Worm (Caenorhabditis elegans) whole organism, late embryonic: ENCODE results near the gene C32D5.14.

Experiments used
- C08G9.2 ChIP-seq: sonication (generic microtip); optimal IDR thresholded peaks from 2 replicates; lab custom pipeline; 2016; ENCODE audit warnings: mild to moderate bottlenecking, missing genetic modification characterization, moderate library complexity, missing compliant biosample characterization
- C38D4.7 ChIP-seq: fragments of 200-800 bp; sonication (Bioruptor generic); optimal IDR thresholded peaks from 2 replicates; lab custom pipeline; 2018; ENCODE audit warnings: mild to moderate bottlenecking, missing genetic modification characterization, moderate library complexity, missing compliant biosample characterization
- K09A11.1 ChIP-seq: sonication (generic microtip); optimal IDR thresholded peaks from 2 replicates; lab custom pipeline; 2017; ENCODE audit warnings: antibody characterized with exemption, mild to moderate bottlenecking, missing genetic modification characterization, missing compliant biosample characterization; ENCODE audit not compliant: insufficient read depth
- T23F11.4 ChIP-seq: fragments of 200-800 bp; sonication (Bioruptor generic); optimal IDR thresholded peaks from 2 replicates; lab custom pipeline; 2018; ENCODE audit warnings: mild to moderate bottlenecking, missing genetic modification characterization, missing compliant biosample characterization
- ama-1 ChIP-seq: fragments of 150-350 bp; optimal IDR thresholded peaks from 2 replicates; lab custom pipeline; 2014
- ceh-24 ChIP-seq: sonication (generic microtip); optimal IDR thresholded peaks from 2 replicates; lab custom pipeline; 2016; ENCODE audit warnings: mild to moderate bottlenecking, missing genetic modification characterization, missing compliant biosample characterization
- ceh-30 ChIP-seq: fragments of 150-350 bp; optimal IDR thresholded peaks from 2 replicates; lab custom pipeline; 2014; ENCODE audit warnings: missing biosample characterization, missing genetic modification characterization
- ceh-31 ChIP-seq: sonication (generic microtip); optimal IDR thresholded peaks from 2 replicates; lab custom pipeline; 2016; ENCODE audit warnings: missing genetic modification characterization, missing compliant biosample characterization
- ceh-34 ChIP-seq: sonication (generic microtip); optimal IDR thresholded peaks from 2 replicates; lab custom pipeline; 2016; ENCODE audit warnings: mild to moderate bottlenecking, missing genetic modification characterization, missing compliant biosample characterization
- ceh-45 ChIP-seq: fragments of 200-800 bp; sonication (Bioruptor generic); IDR thresholded peaks from 2 replicates; pipeline ENCODE4 v1.3.6; 2022; ENCODE audit warnings: missing genetic modification reagents, missing genetic modification characterization, missing compliant biosample characterization
- ceh-48 ChIP-seq: sonication (generic microtip); optimal IDR thresholded peaks from 2 replicates; lab custom pipeline; 2016; ENCODE audit warnings: missing genetic modification characterization, inconsistent platforms, missing compliant biosample characterization
- ceh-9 ChIP-seq: sonication (generic microtip); optimal IDR thresholded peaks from 2 replicates; lab custom pipeline; 2016; ENCODE audit warnings: mild to moderate bottlenecking, missing genetic modification characterization, inconsistent platforms, missing compliant biosample characterization
- elt-2 ChIP-seq: sonication (generic microtip); optimal IDR thresholded peaks from 2 replicates; lab custom pipeline; 2016; ENCODE audit warnings: missing genetic modification reagents, missing genetic modification characterization, missing compliant biosample characterization
- elt-4 ChIP-seq: sonication (generic microtip); optimal IDR thresholded peaks from 2 replicates; lab custom pipeline; 2016; ENCODE audit warnings: missing genetic modification characterization, missing compliant biosample characterization
- ets-4 ChIP-seq: sonication (generic microtip); optimal IDR thresholded peaks from 2 replicates; lab custom pipeline; 2016; ENCODE audit warnings: missing genetic modification characterization, missing compliant biosample characterization
- fkh-6 ChIP-seq: sonication (generic microtip); optimal IDR thresholded peaks from 2 replicates; lab custom pipeline; 2016; ENCODE audit warnings: missing genetic modification characterization, missing compliant biosample characterization
- hlh-13 ChIP-seq: fragments of 200-800 bp; sonication (Bioruptor generic); optimal IDR thresholded peaks from 2 replicates; lab custom pipeline; 2018; ENCODE audit warnings: mild to moderate bottlenecking, missing genetic modification characterization, missing compliant biosample characterization
- hlh-8 ChIP-seq: sonication (generic microtip); optimal IDR thresholded peaks from 2 replicates; lab custom pipeline; 2016; ENCODE audit warnings: missing genotype, missing genetic modification characterization, missing compliant biosample characterization
- lim-6 ChIP-seq: sonication (generic microtip); optimal IDR thresholded peaks from 2 replicates; lab custom pipeline; 2016; ENCODE audit warnings: missing genetic modification characterization, missing compliant biosample characterization
- lin-11 ChIP-seq: fragments of 200-800 bp; sonication (Bioruptor generic); optimal IDR thresholded peaks from 2 replicates; lab custom pipeline; 2018; ENCODE audit warnings: mild to moderate bottlenecking, missing genetic modification characterization, missing compliant biosample characterization
- madf-2 ChIP-seq: sonication (generic microtip); optimal IDR thresholded peaks from 2 replicates; lab custom pipeline; 2017; ENCODE audit warnings: missing genetic modification characterization, missing compliant biosample characterization
- mec-3 ChIP-seq: sonication (generic microtip); optimal IDR thresholded peaks from 2 replicates; lab custom pipeline; 2016; ENCODE audit warnings: borderline replicate concordance, missing genetic modification characterization, missing compliant biosample characterization
- pag-3 ChIP-seq: sonication (generic microtip); optimal IDR thresholded peaks from 2 replicates; lab custom pipeline; 2016; ENCODE audit warnings: missing compliant biosample characterization, missing genetic modification characterization, borderline replicate concordance
- pax-1 ChIP-seq: fragments of 150-350 bp; optimal IDR thresholded peaks from 2 replicates; lab custom pipeline; 2014; ENCODE audit warnings: missing biosample characterization, missing genetic modification characterization
- pqm-1 ChIP-seq: sonication (generic microtip); optimal IDR thresholded peaks from 2 replicates; lab custom pipeline; 2016; ENCODE audit warnings: missing genetic modification characterization, missing compliant biosample characterization
- pros-1 ChIP-seq: fragments of 150-350 bp; optimal IDR thresholded peaks from 2 replicates; lab custom pipeline; 2014; ENCODE audit warnings: missing biosample characterization, missing genetic modification reagents, missing genetic modification characterization
- sdc-2 ChIP-seq: sonication (generic microtip); optimal IDR thresholded peaks from 2 replicates; lab custom pipeline; 2016; ENCODE audit warnings: missing genotype, missing genetic modification characterization, missing compliant biosample characterization
- sox-2 ChIP-seq: fragments of 200-800 bp; sonication (Bioruptor generic); IDR thresholded peaks from 2 replicates; pipeline ENCODE4 v1.3.6; 2022; ENCODE audit warnings: missing genetic modification reagents, missing genetic modification characterization, missing compliant biosample characterization
- sox-4 ChIP-seq: sonication (generic microtip); optimal IDR thresholded peaks from 2 replicates; lab custom pipeline; 2017; ENCODE audit warnings: mild to moderate bottlenecking, missing genetic modification characterization, inconsistent platforms, missing compliant biosample characterization
- syd-9 ChIP-seq: sonication (generic microtip); optimal IDR thresholded peaks from 2 replicates; lab custom pipeline; 2016; ENCODE audit warnings: mild to moderate bottlenecking, missing genetic modification characterization, moderate library complexity, missing compliant biosample characterization
- tbx-2 ChIP-seq: sonication (generic microtip); optimal IDR thresholded peaks from 2 replicates; lab custom pipeline; 2016; ENCODE audit warnings: missing genetic modification characterization, missing compliant biosample characterization
- ttx-3 ChIP-seq: sonication (generic microtip); optimal IDR thresholded peaks from 2 replicates; lab custom pipeline; 2016; ENCODE audit warnings: missing genetic modification reagents, missing genetic modification characterization, missing compliant biosample characterization
- unc-3 ChIP-seq, 2 experiments: fragments of 200-800 bp in 1 of 2; sonication (Bioruptor generic) in 1 of 2; sonication (generic microtip) in 1 of 2; conservative IDR thresholded peaks in 1 of 2; optimal IDR thresholded peaks in 1 of 2; 2 replicates each; pipeline versions ENCODE4 v1.3.6 to Lab custom; 2016 to 2022; ENCODE audit warnings: missing compliant biosample characterization in 2 of 2, missing genetic modification characterization in 2 of 2, missing genetic modification reagents in 1 of 2
- unc-42 ChIP-seq: sonication (generic microtip); optimal IDR thresholded peaks from 2 replicates; lab custom pipeline; 2016; ENCODE audit warnings: missing genotype, missing genetic modification characterization, missing compliant biosample characterization
- unc-55 ChIP-seq: sonication (generic microtip); optimal IDR thresholded peaks from 2 replicates; lab custom pipeline; 2017; ENCODE audit warnings: missing biosample characterization, missing genetic modification reagents, missing genetic modification characterization
- unc-86 ChIP-seq: sonication (generic microtip); optimal IDR thresholded peaks from 2 replicates; lab custom pipeline; 2016; ENCODE audit warnings: missing genetic modification characterization, missing compliant biosample characterization
- zip-5 ChIP-seq: sonication (generic microtip); optimal IDR thresholded peaks from 2 replicates; lab custom pipeline; 2016; ENCODE audit warnings: missing genetic modification characterization, missing compliant biosample characterization

C32D5.14 gene

DNA sequence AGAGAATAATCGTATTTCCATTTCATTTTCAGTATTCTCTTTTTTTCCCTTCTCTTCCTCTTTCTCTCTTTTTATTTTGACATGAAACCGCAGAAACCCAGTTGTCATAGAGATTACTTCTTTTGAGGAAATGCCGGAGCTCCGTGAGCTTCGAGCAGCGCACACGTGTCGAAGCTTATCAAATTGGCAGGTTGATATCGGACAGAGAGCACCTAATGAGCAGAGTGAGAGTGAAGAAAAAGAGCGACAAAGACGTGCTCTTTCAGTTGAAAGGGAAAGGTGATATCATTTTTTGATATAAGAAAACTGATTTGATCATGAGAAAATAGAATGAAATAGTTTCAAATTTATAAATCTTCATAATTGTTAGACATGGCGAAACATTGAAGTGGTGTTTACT lies at the start of gene C32D5.14:
Gene C32D5.14, plus strand, starts transcription at position 131 of the 400 bp plus-strand sequence.
- no peak for TF ChIP-seq elt-4 (tag; lab: Kevin White, UChicago)
- TF ChIP-seq pqm-1 (tag; lab: Kevin White, UChicago), result no peak
- no peak for TF ChIP-seq tbx-2 (tag; lab: Kevin White, UChicago)
- TF ChIP-seq unc-86 (tag; lab: Kevin White, UChicago), result no peak
- no peak for TF ChIP-seq unc-3 (GFP tag; conservative IDR thresholded peaks at IDR 0.05; lab: Robert Waterston, UW)
- TF ChIP-seq unc-3 (tag; optimal IDR thresholded peaks at IDR 0.05; lab: Kevin White, UChicago), result no peak
- no peak for TF ChIP-seq C08G9.2 (tag; lab: Kevin White, UChicago)
- TF ChIP-seq elt-2 (tag; lab: Kevin White, UChicago), result no peak
- no peak for TF ChIP-seq ets-4
- TF ChIP-seq pag-3 (tag; lab: Kevin White, UChicago), result no peak
- no peak for TF ChIP-seq ceh-45
- no peak for TF ChIP-seq fkh-6 (tag; lab: Kevin White, UChicago)
- no peak for TF ChIP-seq mec-3 (tag; lab: Kevin White, UChicago)
- TF ChIP-seq C38D4.7, result no peak
- no peak for TF ChIP-seq sdc-2 (tag; lab: Kevin White, UChicago)
- TF ChIP-seq unc-42 (tag; lab: Kevin White, UChicago), result no peak
- no peak for TF ChIP-seq syd-9 (tag; lab: Kevin White, UChicago)
- TF ChIP-seq, all 69 proteins: peak for 0

- TF ChIP-seq lin-11 (tag; lab: Kevin White, UChicago) (no peak), ets-4 (no peak), ama-1 (lab: Kevin White, UChicago) (no peak), lim-6 (tag; lab: Kevin White, UChicago) (no peak), sox-2 (GFP tag; lab: Robert Waterston, UW) (no peak), C38D4.7 (no peak), unc-3 (GFP tag; conservative IDR thresholded peaks at IDR 0.05; lab: Robert Waterston, UW) (no peak), unc-3 (tag; optimal IDR thresholded peaks at IDR 0.05; lab: Kevin White, UChicago) (no peak), hlh-8 (no peak), ceh-24 (tag; lab: Kevin White, UChicago) (no peak), madf-2 (tag; lab: Kevin White, UChicago) (no peak), C08G9.2 (tag; lab: Kevin White, UChicago) (no peak), unc-86 (tag; lab: Kevin White, UChicago) (no peak), hlh-13 (GFP tag; lab: Kevin White, UChicago) (no peak), ceh-9 (tag; lab: Kevin White, UChicago) (no peak), ceh-48 (tag; lab: Kevin White, UChicago) (no peak), T23F11.4 (GFP tag; lab: Kevin White, UChicago) (no peak), pax-1 (tag; lab: Kevin White, UChicago) (no peak), pros-1 (tag; lab: Kevin White, UChicago) (no peak)
Observed at ce11 chrII:6286865-6287264, 48.4 kb upstream of the C32D5.14 start, which contains the start of gene F13H8.6. Gene F13H8.6, minus strand, starts transcription at chrII:6286965.

DNA sequence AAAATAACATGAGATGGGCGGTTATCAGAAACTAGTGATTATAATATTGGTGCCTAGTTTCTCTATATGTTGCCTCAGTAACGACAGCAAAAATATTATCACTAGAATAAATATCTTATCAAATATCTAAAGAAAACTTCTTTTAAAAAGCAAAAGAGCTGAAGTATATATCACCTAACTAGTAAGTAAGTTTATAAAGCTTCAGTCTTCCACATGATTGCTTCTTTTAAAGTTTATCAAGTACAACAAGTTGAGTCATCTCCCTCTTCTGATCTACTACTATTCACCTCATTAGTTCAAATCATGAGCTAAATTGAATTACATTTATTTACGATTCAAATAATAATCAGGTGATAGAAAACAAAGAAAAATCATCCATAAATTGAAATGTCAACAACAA lies 47.2 kb upstream of the C32D5.14 start:
- TF ChIP-seq sdc-2 (tag; lab: Kevin White, UChicago) (no peak), ceh-30 (no peak), ceh-31 (tag; lab: Kevin White, UChicago) (no peak), syd-9 (tag; lab: Kevin White, UChicago) (no peak), K09A11.1 (tag; lab: Kevin White, UChicago) (no peak), ceh-24 (tag; lab: Kevin White, UChicago) (no peak), sox-4 (no peak), madf-2 (tag; lab: Kevin White, UChicago) (no peak), ceh-45 (no peak), ceh-34 (tag; lab: Kevin White, UChicago) (no peak)

ce11 chrII:6290047-6290582 lies 45.2 kb upstream of the C32D5.14 start, which contains the start of gene upb-1:
Gene upb-1, minus strand, starts transcription at chrII:6290097.
- peak; percentile 70 for TF ChIP-seq unc-55 (GFP tag; lab: Kevin White, UChicago)
- no peak for TF ChIP-seq zip-5 (tag; lab: Kevin White, UChicago)
- TF ChIP-seq elt-2 (tag; lab: Kevin White, UChicago), result peak; percentile 82
- TF ChIP-seq ttx-3 (tag; lab: Kevin White, UChicago), result no peak
